Worm (Caenorhabditis elegans): ENCODE results near the gene C27H6.8.

ce11 chrV:9950861-9951260, 36.7 kb downstream of the C27H6.8 start, which contains the start of gene ttr-46:
- no peak for TF ChIP-seq elt-3 (tag; optimal IDR thresholded peaks at IDR 0.05)
- TF ChIP-seq nhr-28 (tag; optimal IDR thresholded peaks at IDR 0.05) = no peak
- TF ChIP-seq unc-62 (GFP tag; optimal IDR thresholded peaks at IDR 0.05) = no peak
- TF ChIP-seq lsy-2 (tag; optimal IDR thresholded peaks at IDR 0.05) = no peak
- TF ChIP-seq pha-4 (tag; optimal IDR thresholded peaks at IDR 0.05) = no peak

Measured in whole organism, mixed stage, embryonic.